Worm (Caenorhabditis elegans) whole organism, L3 larva: ENCODE measurements around the gene oac-21.

Experiments
- R02D3.7 ChIP-seq: fragments of 150-350 bp; optimal IDR thresholded peaks from 2 replicates; lab custom pipeline; 2014; ENCODE audit warnings: missing biosample characterization, missing genetic modification characterization
- ama-1 ChIP-seq: fragments of 150-350 bp; optimal IDR thresholded peaks from 2 replicates; lab custom pipeline; 2018
- daf-12 ChIP-seq: fragments of 150-350 bp; optimal IDR thresholded peaks from 2 replicates; lab custom pipeline; 2014; ENCODE audit warnings: missing biosample characterization, missing genetic modification reagents, missing genetic modification characterization
- elt-1 ChIP-seq: fragments of 150-350 bp; optimal IDR thresholded peaks from 2 replicates; lab custom pipeline; 2014; ENCODE audit warnings: missing biosample characterization, missing genetic modification characterization
- elt-3 ChIP-seq, 3 experiments: fragments of 150-350 bp in 1 of 3; sonication (generic microtip) in 2 of 3; optimal IDR thresholded peaks; 2 replicates in 2 of 3; 4 replicates in 1 of 3; lab custom pipeline; 2014 to 2017; ENCODE audit warnings: missing biosample characterization in 3 of 3, missing genetic modification characterization in 3 of 3
- eor-1 ChIP-seq, 2 experiments: fragments of 150-350 bp; optimal IDR thresholded peaks; 2 replicates each; lab custom pipeline; 2014 to 2018; ENCODE audit warnings: missing biosample characterization in 2 of 2, missing genetic modification characterization in 2 of 2
- fkh-2 ChIP-seq: fragments of 150-350 bp; optimal IDR thresholded peaks from 2 replicates; lab custom pipeline; 2014; ENCODE audit warnings: missing biosample characterization, missing genetic modification reagents, missing genetic modification characterization
- nhr-43 ChIP-seq: sonication (generic microtip); optimal IDR thresholded peaks from 2 replicates; lab custom pipeline; 2016; ENCODE audit warnings: mild to moderate bottlenecking, missing genetic modification characterization, missing compliant biosample characterization; ENCODE audit not compliant: poor library complexity, severe bottlenecking
- nhr-76 ChIP-seq: fragments of 150-350 bp; sonication (generic microtip); optimal IDR thresholded peaks from 5 replicates; lab custom pipeline; 2014; ENCODE audit warnings: missing biosample characterization, missing genetic modification characterization
- pqm-1 ChIP-seq: fragments of 150-350 bp; optimal IDR thresholded peaks from 2 replicates; lab custom pipeline; 2017; ENCODE audit warnings: missing biosample characterization, missing genetic modification characterization, inconsistent platforms
- snpc-4 ChIP-seq: fragments of 150-350 bp; optimal IDR thresholded peaks from 2 replicates; lab custom pipeline; 2014; ENCODE audit warnings: missing biosample characterization, missing genetic modification characterization
- unc-62 ChIP-seq: fragments of 150-350 bp; sonication (generic microtip); optimal IDR thresholded peaks from 4 replicates; lab custom pipeline; 2014; ENCODE audit warnings: missing biosample characterization, missing genetic modification reagents, missing genetic modification characterization

ce11 chrIV:3873195-3873594 is 15.9 kb upstream of the oac-21 start:
- no peak for TF ChIP-seq R02D3.7 (tag; lab: Kevin White, UChicago)
- TF ChIP-seq eor-1 (tag; optimal IDR thresholded peaks at IDR 0.05; lab: Kevin White, UChicago) = no peak
- no peak for TF ChIP-seq unc-62 (GFP tag; lab: Kevin White, UChicago)
- TF ChIP-seq nhr-43 (tag; lab: Kevin White, UChicago) = no peak
- TF ChIP-seq elt-1 (tag; lab: Kevin White, UChicago) = no peak
- TF ChIP-seq pqm-1 = no peak
- TF ChIP-seq ama-1 (lab: Kevin White, UChicago) = no peak
- no peak for TF ChIP-seq daf-12 (tag; lab: Kevin White, UChicago)
- no peak for TF ChIP-seq nhr-76
- no peak for TF ChIP-seq elt-3 (tag; optimal IDR thresholded peaks at IDR 0.05; lab: Kevin White, UChicago)
- no peak for TF ChIP-seq snpc-4
- no peak for TF ChIP-seq fkh-2 (tag; lab: Kevin White, UChicago)
